Fruit fly (Drosophila melanogaster) whole organism, embryonic: ENCODE data around the gene CG15296.

ENCODE experiments used
- CG4854 ChIP-seq: fragments of 200-800 bp; sonication (Bioruptor generic); optimal IDR thresholded peaks from 2 replicates; lab custom pipeline; 2016; ENCODE audit warnings: missing biosample characterization, missing genetic modification characterization, inconsistent platforms
- D19A ChIP-seq: fragments of 200-800 bp; optimal IDR thresholded peaks from 3 replicates; lab custom pipeline; 2019; ENCODE audit warnings: missing biosample characterization, mild to moderate bottlenecking, missing genetic modification characterization, moderate library complexity
- NfI ChIP-seq: fragments of 200-800 bp; sonication (Bioruptor generic); optimal IDR thresholded peaks from 3 replicates; lab custom pipeline; 2018; ENCODE audit warnings: missing biosample characterization, mild to moderate bottlenecking, missing genetic modification characterization, moderate library complexity
- h ChIP-seq: fragments of >200 bp; optimal IDR thresholded peaks from 2 replicates; lab custom pipeline; 2017

DNA sequence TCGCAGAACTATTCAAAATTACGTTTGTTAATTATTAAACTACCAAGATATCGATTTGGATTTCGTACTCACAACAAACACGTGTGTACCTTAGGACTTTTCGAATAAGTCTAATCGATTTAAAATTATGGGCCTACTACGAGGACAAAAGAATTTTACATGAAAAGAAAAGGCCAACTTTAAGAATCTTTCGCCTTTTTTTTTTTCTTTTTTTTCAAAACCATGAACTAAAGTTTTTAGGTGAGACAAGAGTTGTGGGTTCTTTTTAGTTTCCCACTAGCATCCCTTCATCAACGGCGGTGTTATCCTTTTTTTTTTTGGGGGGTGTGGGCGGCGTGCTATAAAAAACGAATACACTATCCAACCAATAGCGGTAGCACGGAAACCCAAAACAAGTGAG, at the start of gene CG15296:
- no peak for TF ChIP-seq h (lab: Kevin White, UChicago)
- no peak for TF ChIP-seq D19A (tag; lab: Kevin White, UChicago)
- no peak for TF ChIP-seq CG4854
- TF ChIP-seq NfI (GFP tag; lab: Kevin White, UChicago): no peak
